Fruit fly (Drosophila melanogaster) whole organism, embryonic: ENCODE data around the gene CG31960.

Experiments
- Atf-2 ChIP-seq: fragments of 200-800 bp; sonication (Bioruptor generic); optimal IDR thresholded peaks from 2 replicates; lab custom pipeline; 2016; ENCODE audit warnings: missing biosample characterization, missing genetic modification characterization
- CG10209 ChIP-seq: fragments of 200-800 bp; sonication (Bioruptor generic); optimal IDR thresholded peaks from 3 replicates; lab custom pipeline; 2017; ENCODE audit warnings: missing biosample characterization, mild to moderate bottlenecking, missing genetic modification characterization, missing genetic modification reagents
- CG10267 ChIP-seq: fragments of 200-800 bp; sonication (Bioruptor generic); optimal IDR thresholded peaks from 2 replicates; lab custom pipeline; 2018; ENCODE audit warnings: missing biosample characterization, mild to moderate bottlenecking, missing genetic modification characterization, moderate library complexity
- CG12236 ChIP-seq: fragments of 200-800 bp; sonication (Bioruptor generic); optimal IDR thresholded peaks from 2 replicates; lab custom pipeline; 2016; ENCODE audit warnings: missing biosample characterization, missing genetic modification characterization
- CG1233 ChIP-seq: fragments of 200-800 bp; sonication (Bioruptor generic); optimal IDR thresholded peaks from 4 replicates; lab custom pipeline; 2018; ENCODE audit warnings: missing biosample characterization, mild to moderate bottlenecking, missing genetic modification characterization
- CG12942 ChIP-seq: fragments of 200-800 bp; sonication (Bioruptor generic); optimal IDR thresholded peaks from 3 replicates; lab custom pipeline; 2016; ENCODE audit warnings: missing biosample characterization, missing genetic modification characterization
- CG14710 ChIP-seq: fragments of 200-800 bp; sonication (Bioruptor generic); optimal IDR thresholded peaks from 3 replicates; lab custom pipeline; 2019; ENCODE audit warnings: missing biosample characterization, mild to moderate bottlenecking, missing genetic modification characterization, moderate library complexity
- CG15011 ChIP-seq: fragments of 200-800 bp; sonication (Bioruptor generic); optimal IDR thresholded peaks from 3 replicates; lab custom pipeline; 2018; ENCODE audit warnings: missing biosample characterization, mild to moderate bottlenecking, missing genetic modification characterization
- CG15601 ChIP-seq: fragments of 200-800 bp; sonication (Bioruptor generic); optimal IDR thresholded peaks from 3 replicates; lab custom pipeline; 2019; ENCODE audit warnings: missing biosample characterization, mild to moderate bottlenecking, missing genetic modification characterization, moderate library complexity
- CG30020 ChIP-seq: fragments of 200-800 bp; optimal IDR thresholded peaks from 2 replicates; lab custom pipeline; 2019; ENCODE audit warnings: missing biosample characterization, mild to moderate bottlenecking, missing genetic modification characterization, moderate library complexity
- CG30403 ChIP-seq: fragments of 200-800 bp; sonication (Bioruptor generic); optimal IDR thresholded peaks from 3 replicates; lab custom pipeline; 2016; ENCODE audit warnings: missing biosample characterization, missing genetic modification characterization
- CG3407 ChIP-seq: fragments of 200-800 bp; sonication (Bioruptor generic); optimal IDR thresholded peaks from 2 replicates; lab custom pipeline; 2018; ENCODE audit warnings: missing biosample characterization, mild to moderate bottlenecking, missing genetic modification characterization
- CG4328 ChIP-seq: fragments of 200-800 bp; sonication (Bioruptor generic); optimal IDR thresholded peaks from 3 replicates; lab custom pipeline; 2017; ENCODE audit warnings: missing biosample characterization, missing genetic modification reagents, missing genetic modification characterization
- CG4360 ChIP-seq: fragments of 200-800 bp; sonication (Bioruptor generic); IDR thresholded peaks from 2 replicates; pipeline ENCODE4 v1.3.6; 2022; ENCODE audit warnings: missing biosample characterization, missing genetic modification characterization
- CG5180 ChIP-seq: fragments of 200-800 bp; sonication (Bioruptor generic); optimal IDR thresholded peaks from 3 replicates; lab custom pipeline; 2017; ENCODE audit warnings: missing biosample characterization, missing genetic modification characterization, mild to moderate bottlenecking, moderate library complexity, missing genetic modification reagents
- CG6683 ChIP-seq: fragments of 200-800 bp; sonication (Bioruptor generic); optimal IDR thresholded peaks from 2 replicates; lab custom pipeline; 2017; ENCODE audit warnings: missing biosample characterization, mild to moderate bottlenecking, missing genetic modification characterization, missing genetic modification reagents
- CG8281 ChIP-seq: fragments of 200-800 bp; sonication (Bioruptor generic); optimal IDR thresholded peaks from 2 replicates; lab custom pipeline; 2018; ENCODE audit warnings: missing biosample characterization, mild to moderate bottlenecking, missing genetic modification characterization, moderate library complexity
- CG8765 ChIP-seq: fragments of 200-800 bp; sonication (Bioruptor generic); IDR thresholded peaks from 2 replicates; pipeline ENCODE4 v1.3.6; 2022; ENCODE audit warnings: missing biosample characterization, missing genetic modification characterization
- Camta ChIP-seq: fragments of 200-800 bp; sonication (Bioruptor generic); optimal IDR thresholded peaks from 2 replicates; lab custom pipeline; 2016; ENCODE audit warnings: missing biosample characterization, missing genetic modification characterization
- CkIIα-i1 ChIP-seq: fragments of 200-800 bp; sonication (Bioruptor generic); IDR thresholded peaks from 2 replicates; pipeline ENCODE4 v1.3.6; 2022; ENCODE audit warnings: missing biosample characterization, missing genetic modification characterization
- Fer3 ChIP-seq: fragments of 200-800 bp; sonication (Bioruptor generic); optimal IDR thresholded peaks from 2 replicates; lab custom pipeline; 2018; ENCODE audit warnings: missing biosample characterization, mild to moderate bottlenecking, missing genetic modification characterization, moderate library complexity
- Hsf ChIP-seq: fragments of 200-800 bp; sonication (Bioruptor generic); optimal IDR thresholded peaks from 3 replicates; lab custom pipeline; 2016; ENCODE audit warnings: missing biosample characterization, missing genetic modification characterization
- Lhr ChIP-seq: fragments of 200-800 bp; sonication (Bioruptor generic); optimal IDR thresholded peaks from 3 replicates; lab custom pipeline; 2017; ENCODE audit warnings: mild to moderate bottlenecking, missing biosample characterization, missing genetic modification reagents, missing genetic modification characterization
- Neu2 ChIP-seq: fragments of 200-800 bp; sonication (Bioruptor generic); optimal IDR thresholded peaks from 3 replicates; lab custom pipeline; 2016; ENCODE audit warnings: missing biosample characterization, missing genetic modification characterization, borderline replicate concordance
- Spps ChIP-seq: fragments of 200-800 bp; sonication (Bioruptor generic); optimal IDR thresholded peaks from 2 replicates; lab custom pipeline; 2018; ENCODE audit warnings: missing biosample characterization, mild to moderate bottlenecking, missing genetic modification characterization
- Usf ChIP-seq: fragments of 200-800 bp; sonication (Bioruptor generic); optimal IDR thresholded peaks from 2 replicates; lab custom pipeline; 2017; ENCODE audit warnings: missing genotype, missing biosample characterization, missing genetic modification characterization
- YL-1 ChIP-seq: fragments of 200-800 bp; sonication (Bioruptor generic); optimal IDR thresholded peaks from 3 replicates; lab custom pipeline; 2017; ENCODE audit warnings: missing biosample characterization, mild to moderate bottlenecking, missing genetic modification characterization
- al ChIP-seq: fragments of 200-800 bp; sonication (Bioruptor generic); IDR thresholded peaks from 2 replicates; pipeline ENCODE4 v1.3.6; 2022; ENCODE audit warnings: missing biosample characterization, missing genetic modification characterization
- cato ChIP-seq: fragments of 200-800 bp; sonication (Bioruptor generic); optimal IDR thresholded peaks from 2 replicates; lab custom pipeline; 2016; ENCODE audit warnings: missing biosample characterization, missing genetic modification characterization, borderline replicate concordance
- chif ChIP-seq, 2 experiments: fragments of 200-800 bp; sonication (Bioruptor generic); optimal IDR thresholded peaks; 3 replicates each; lab custom pipeline; 2016; ENCODE audit warnings: missing biosample characterization in 2 of 2, missing genetic modification characterization in 2 of 2
- chm ChIP-seq: fragments of 200-800 bp; sonication (Bioruptor generic); IDR thresholded peaks from 2 replicates; pipeline ENCODE4 v1.3.6; 2022; ENCODE audit warnings: missing biosample characterization, missing genetic modification characterization
- chn ChIP-seq: fragments of 200-800 bp; sonication (Bioruptor generic); optimal IDR thresholded peaks from 2 replicates; lab custom pipeline; 2016; ENCODE audit warnings: missing biosample characterization, missing genetic modification characterization
- ci ChIP-seq: fragments of 200-800 bp; sonication (Bioruptor generic); IDR thresholded peaks from 3 replicates; pipeline ENCODE4 v1.3.6; 2022; ENCODE audit warnings: missing biosample characterization, missing genetic modification characterization
- crp ChIP-seq, 2 experiments: fragments of 200-800 bp; sonication (Bioruptor generic); optimal IDR thresholded peaks; 2 replicates in 1 of 2; 3 replicates in 1 of 2; lab custom pipeline; 2017; ENCODE audit warnings: missing biosample characterization in 2 of 2, missing genetic modification characterization in 2 of 2, mild to moderate bottlenecking in 1 of 2, moderate library complexity in 1 of 2
- grau ChIP-seq: fragments of 200-800 bp; optimal IDR thresholded peaks from 3 replicates; lab custom pipeline; 2019; ENCODE audit warnings: missing biosample characterization, mild to moderate bottlenecking, missing genetic modification characterization, moderate library complexity
- grn ChIP-seq: fragments of 200-800 bp; sonication (Bioruptor generic); optimal IDR thresholded peaks from 3 replicates; lab custom pipeline; 2017; ENCODE audit warnings: missing biosample characterization, missing genetic modification characterization
- gro ChIP-seq: fragments of 200-800 bp; sonication (Bioruptor generic); optimal IDR thresholded peaks from 2 replicates; lab custom pipeline; 2016; ENCODE audit warnings: missing biosample characterization, missing genetic modification characterization
- her ChIP-seq: fragments of 200-800 bp; sonication (Bioruptor generic); optimal IDR thresholded peaks from 2 replicates; lab custom pipeline; 2016; ENCODE audit warnings: missing biosample characterization, missing genetic modification characterization
- lmd ChIP-seq: fragments of 200-800 bp; sonication (Bioruptor generic); IDR thresholded peaks from 2 replicates; pipeline ENCODE4 v1.3.6; 2022; ENCODE audit warnings: missing biosample characterization, missing genetic modification characterization
- lola ChIP-seq, 3 experiments: fragments of >200 bp in 2 of 3; fragments of 200-800 bp in 1 of 3; sonication (Bioruptor generic) in 1 of 3; optimal IDR thresholded peaks; 2 replicates each; lab custom pipeline; 2017 to 2019; ENCODE audit warnings: missing biosample characterization in 3 of 3, missing genetic modification characterization in 3 of 3, mild to moderate bottlenecking in 1 of 3, moderate library complexity in 1 of 3
- row ChIP-seq: fragments of 200-800 bp; sonication (Bioruptor generic); IDR thresholded peaks from 3 replicates; pipeline ENCODE4 v1.3.6; 2022; ENCODE audit warnings: missing biosample characterization, missing genetic modification characterization
- salm ChIP-seq: fragments of 200-800 bp; sonication (Bioruptor generic); optimal IDR thresholded peaks from 2 replicates; lab custom pipeline; 2018; ENCODE audit warnings: missing biosample characterization, mild to moderate bottlenecking, missing genetic modification characterization
- sens ChIP-seq: fragments of 200-800 bp; sonication (Bioruptor generic); peaks from one replicate; lab custom pipeline; 2016; ENCODE audit warnings: missing biosample characterization, missing genetic modification characterization
- sens-2 ChIP-seq: fragments of 200-800 bp; sonication (Bioruptor generic); IDR thresholded peaks from 2 replicates; pipeline ENCODE4 v1.3.6; 2022; ENCODE audit warnings: missing biosample characterization, missing genetic modification characterization
- sima ChIP-seq: fragments of 200-800 bp; sonication (Bioruptor generic); optimal IDR thresholded peaks from 2 replicates; lab custom pipeline; 2016; ENCODE audit warnings: missing biosample characterization, missing genetic modification characterization
- slbo ChIP-seq: fragments of 200-800 bp; sonication (Bioruptor generic); IDR thresholded peaks from 2 replicates; pipeline ENCODE4 v1.3.6; 2022; ENCODE audit warnings: missing biosample characterization, missing genetic modification characterization
- tio ChIP-seq: fragments of 200-800 bp; sonication (Bioruptor generic); optimal IDR thresholded peaks from 2 replicates; lab custom pipeline; 2017; ENCODE audit warnings: missing biosample characterization, missing genetic modification characterization, inconsistent platforms
- twi ChIP-seq: fragments of 200-800 bp; optimal IDR thresholded peaks from 2 replicates; lab custom pipeline; 2019; ENCODE audit warnings: missing biosample characterization, mild to moderate bottlenecking, missing genetic modification characterization, moderate library complexity
- zf30C ChIP-seq: fragments of 200-800 bp; sonication (Bioruptor generic); optimal IDR thresholded peaks from 3 replicates; lab custom pipeline; 2018; ENCODE audit warnings: missing biosample characterization, mild to moderate bottlenecking, missing genetic modification characterization

The CG31960 gene

DNA sequence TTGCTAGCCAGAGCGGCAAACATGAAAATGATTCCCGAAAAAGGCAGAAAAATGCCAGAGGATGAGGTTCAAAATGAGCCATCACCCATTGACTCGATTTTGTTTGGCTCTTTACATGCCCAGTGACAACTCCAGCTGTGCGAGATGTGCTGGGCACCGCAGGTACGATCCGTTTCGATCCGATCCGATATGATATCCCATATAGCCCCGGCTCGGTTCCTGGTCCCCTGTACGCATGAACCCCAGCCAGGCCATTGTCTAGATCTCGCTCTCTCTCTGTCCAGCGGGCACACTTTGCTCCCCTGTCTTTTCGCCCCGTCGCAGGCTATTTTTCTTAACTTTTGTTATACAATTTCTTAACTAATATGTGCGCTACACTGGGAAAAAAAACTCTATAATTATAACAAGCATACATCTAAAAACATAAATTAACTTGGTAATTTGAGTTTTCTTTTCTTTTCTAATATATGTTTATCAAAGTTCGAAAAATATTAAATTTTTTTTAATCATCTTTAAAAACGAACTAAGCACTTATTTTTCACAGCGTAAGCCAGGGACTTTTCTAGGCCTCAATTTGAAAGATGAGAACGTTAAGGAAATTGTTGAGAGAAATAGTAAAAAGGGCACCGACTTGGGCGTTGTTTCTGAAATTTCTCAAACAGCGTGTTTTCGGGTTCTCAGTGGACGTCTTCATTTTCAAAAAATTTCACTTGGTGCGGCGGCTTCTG lies 42.8 kb downstream of the CG31960 start (continued):
- peak; percentile 42 for TF ChIP-seq CG15011
- peak; percentile 66 for TF ChIP-seq Usf (GFP tag; lab: Kevin White, UChicago)
- TF ChIP-seq CG6683 (GFP tag; lab: Kevin White, UChicago) = no peak
- peak; percentile 45 for TF ChIP-seq salm
- TF ChIP-seq zf30C (GFP tag; lab: Kevin White, UChicago) = peak; percentile 98
- TF ChIP-seq sens-2 (GFP tag; lab: Robert Waterston, UW) = peak; percentile 72
- peak; percentile 97 for TF ChIP-seq sens (GFP tag; lab: Kevin White, UChicago)
- peak; percentile 65 for TF ChIP-seq chn (GFP tag; lab: Kevin White, UChicago)
- TF ChIP-seq gro = no peak
- peak; percentile 72 for TF ChIP-seq CG1233 (GFP tag; lab: Kevin White, UChicago)
- TF ChIP-seq Camta (GFP tag; lab: Kevin White, UChicago) = peak; percentile 67
- TF ChIP-seq CG8765 (GFP tag; lab: Robert Waterston, UW) = peak; percentile 82
- TF ChIP-seq twi = peak; percentile 85
- TF ChIP-seq Fer3 (tag; lab: Kevin White, UChicago) = no peak
- peak; percentile 48; the same call in 1 of the 2 replicates for TF ChIP-seq lmd (GFP tag; lab: Robert Waterston, UW)
- peak; percentile 17 for TF ChIP-seq CG8281 (tag; lab: Kevin White, UChicago)
- peak; percentile 96 for TF ChIP-seq CG14710 (tag; lab: Kevin White, UChicago)
- TF ChIP-seq CG12236 (GFP tag; lab: Kevin White, UChicago) = peak; percentile 73
- TF ChIP-seq grn (GFP tag; lab: Kevin White, UChicago) = no peak
- TF ChIP-seq slbo = no peak
- peak; percentile 63 for TF ChIP-seq CG30020 (tag; lab: Kevin White, UChicago)
- peak; percentile 57 for TF ChIP-seq Neu2
- TF ChIP-seq row (GFP tag; lab: Robert Waterston, UW) = peak; percentile 74
- peak; percentile 91 for TF ChIP-seq CG10267 (tag; lab: Kevin White, UChicago)
- peak; percentile 74 for TF ChIP-seq CG30403 (GFP tag; lab: Kevin White, UChicago)
- TF ChIP-seq CG3407 (GFP tag; lab: Kevin White, UChicago) = peak; percentile 85
- TF ChIP-seq YL-1 (GFP tag; lab: Kevin White, UChicago) = peak; percentile 13
- TF ChIP-seq CG4328 (GFP tag; lab: Kevin White, UChicago) = peak; percentile 13
- TF ChIP-seq ci = peak; percentile 63
- no peak for TF ChIP-seq sima (GFP tag; lab: Kevin White, UChicago)
- TF ChIP-seq chif (GFP tag; optimal IDR thresholded peaks at IDR 0.05; lab: Kevin White, UChicago) = peak; percentile 48 to 82
- TF ChIP-seq grau = peak; percentile 77
- peak; percentile 43 for TF ChIP-seq CG12942 (GFP tag; lab: Kevin White, UChicago)
- peak; percentile 8 for TF ChIP-seq CG5180 (GFP tag; lab: Kevin White, UChicago)
- TF ChIP-seq Hsf (GFP tag; lab: Kevin White, UChicago) = peak; percentile 65
- TF ChIP-seq chm (GFP tag; lab: Robert Waterston, UW) = peak; percentile 65; the same call in 1 of the 2 replicates
- TF ChIP-seq al (GFP tag; lab: Robert Waterston, UW) = no peak
- peak; percentile 72 for TF ChIP-seq CG10209 (GFP tag; lab: Kevin White, UChicago)
- TF ChIP-seq CkIIα-i1 (GFP tag; lab: Robert Waterston, UW) = no peak
- peak; percentile 38; the same call in 1 of the 2 replicates for TF ChIP-seq CG4360
- TF ChIP-seq Atf-2 (GFP tag; lab: Kevin White, UChicago) = peak; percentile 64
- peak; percentile 52 for TF ChIP-seq Lhr (GFP tag; lab: Kevin White, UChicago)
- TF ChIP-seq lola (GFP tag; optimal IDR thresholded peaks at IDR 0.05; lab: Kevin White, UChicago) = peak in 1 of 3 experiments; percentile 96
- TF ChIP-seq crp (GFP tag; optimal IDR thresholded peaks at IDR 0.05; lab: Kevin White, UChicago) = peak in 1 of 2 experiments; percentile 10
- TF ChIP-seq tio (GFP tag; lab: Kevin White, UChicago) = peak; percentile 73
- TF ChIP-seq cato (GFP tag; lab: Kevin White, UChicago) = peak; percentile 31
- peak; percentile 90 for TF ChIP-seq Spps (tag; lab: Kevin White, UChicago)
- peak; percentile 77 for TF ChIP-seq CG15601
- no peak for TF ChIP-seq her (GFP tag; lab: Kevin White, UChicago)
